Fruit fly (Drosophila melanogaster): ENCODE results near the gene CG13398.

CG13398 gene

DNA sequence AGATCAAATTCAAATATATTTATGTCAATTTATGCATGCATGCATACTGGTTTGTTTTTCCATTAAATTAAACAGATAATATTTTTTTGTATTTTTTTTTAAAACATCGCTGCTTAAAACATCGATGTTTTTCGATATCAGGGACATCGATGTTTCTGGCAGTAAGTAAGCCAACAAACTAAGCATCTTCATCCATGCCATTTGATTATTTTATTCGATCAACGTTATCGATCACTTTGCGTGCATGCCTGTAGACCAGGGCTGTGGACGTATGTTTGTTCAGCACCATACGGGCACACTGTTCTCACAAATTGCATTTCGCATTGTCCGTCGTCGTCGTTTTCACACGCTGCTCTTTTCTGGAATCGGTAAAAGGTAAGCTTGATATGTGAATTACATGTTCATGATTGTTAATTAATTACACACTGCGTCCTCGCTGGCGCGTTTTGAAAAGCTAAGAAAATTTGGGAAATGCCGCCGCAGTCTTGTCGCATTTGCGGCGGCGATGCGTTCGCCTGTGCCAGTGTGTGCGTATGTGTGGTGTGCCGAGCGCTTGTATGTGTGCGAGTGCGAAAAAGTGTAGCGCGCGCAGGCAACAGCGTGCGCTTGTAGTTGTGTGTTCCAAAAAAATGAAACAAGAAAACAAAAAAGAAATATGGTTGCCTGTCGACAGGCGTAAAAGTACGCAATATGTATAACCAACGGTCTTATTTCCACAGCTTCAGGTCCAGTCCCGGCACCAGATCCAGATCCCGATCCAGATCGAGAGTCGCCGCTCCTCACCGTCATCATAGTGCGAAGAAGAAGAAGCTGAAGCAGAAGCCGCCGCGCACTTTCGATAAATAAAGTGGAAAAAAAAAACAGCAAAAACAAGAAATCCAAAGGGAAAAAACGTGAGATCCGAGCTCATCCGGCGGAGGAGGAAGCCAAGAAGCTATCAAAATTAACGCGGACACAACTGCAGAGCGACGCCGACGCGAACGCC is 11.5 kb downstream of the CG13398 start, which contains the start of gene emb:
Gene emb, plus strand, starts transcription at position 288 of the 985 bp plus-strand sequence.
- TF ChIP-seq fu2 (GFP tag; optimal IDR thresholded peaks at IDR 0.05) (peak; percentile 64), CG10274 (GFP tag; optimal IDR thresholded peaks at IDR 0.05) (no peak), pnt (GFP tag; optimal IDR thresholded peaks at IDR 0.05) (no peak), BtbVII (GFP tag; optimal IDR thresholded peaks at IDR 0.05) (no peak), HLH4C (GFP tag; IDR thresholded peaks at IDR 0.05; ENCODE audit: partially characterized antibody) (peak; percentile 100), CG8089 (GFP tag; optimal IDR thresholded peaks at IDR 0.05) (peak; percentile 43), Hr39 (optimal IDR thresholded peaks at IDR 0.05) (no peak), slou (GFP tag; optimal IDR thresholded peaks at IDR 0.05) (peak; percentile 2), CG11247 (GFP tag; IDR thresholded peaks at IDR 0.05) (peak; percentile 37; the same call in 1 of the 2 replicates), Gug (GFP tag; IDR thresholded peaks at IDR 0.05) (no peak), zfh1 (GFP tag; IDR thresholded peaks at IDR 0.05) (peak; percentile 36; the same call in 1 of the 3 replicates), Hmr (GFP tag; optimal IDR thresholded peaks at IDR 0.05) (peak; percentile 80), trh (GFP tag; optimal IDR thresholded peaks at IDR 0.05) (no peak), cas (GFP tag; IDR thresholded peaks at IDR 0.05) (peak; percentile 18; the same call in 1 of the 2 replicates), Meics (GFP tag; optimal IDR thresholded peaks at IDR 0.05) (peak; percentile 45), disco-r (GFP tag; optimal IDR thresholded peaks at IDR 0.05) (peak; percentile 34), Fer1 (GFP tag; optimal IDR thresholded peaks at IDR 0.05) (no peak), CG18599 (GFP tag; optimal IDR thresholded peaks at IDR 0.05) (no peak), sc (optimal IDR thresholded peaks at IDR 0.05) (no peak), sc (GFP tag; optimal IDR thresholded peaks at IDR 0.05) (no peak), CG11398 (GFP tag; optimal IDR thresholded peaks at IDR 0.05) (no peak), Kr (GFP tag; optimal IDR thresholded peaks at IDR 0.05) (no peak), CG18764 (GFP tag; optimal IDR thresholded peaks at IDR 0.05) (peak; percentile 29), sim (GFP tag; IDR thresholded peaks at IDR 0.05) (no peak), eyg (GFP tag; optimal IDR thresholded peaks at IDR 0.05) (peak; percentile 29), nerfin-2 (GFP tag; IDR thresholded peaks at IDR 0.05; ENCODE audit: partially characterized antibody) (peak; percentile 100), CG14014 (GFP tag; IDR thresholded peaks at IDR 0.05) (0 out of 2 replicates have a peak, but pooled peaks have one; percentile 19), btn (GFP tag; optimal IDR thresholded peaks at IDR 0.05) (no peak), MESR4 (GFP tag; optimal IDR thresholded peaks at IDR 0.05) (peak; percentile 95), z (GFP tag; IDR thresholded peaks at IDR 0.05) (no peak), repo (GFP tag; optimal IDR thresholded peaks at IDR 0.05) (peak; percentile 19), vfl (GFP tag; optimal IDR thresholded peaks at IDR 0.05) (peak; percentile 34), ac (GFP tag; optimal IDR thresholded peaks at IDR 0.05) (no peak), CG17612 (GFP tag; IDR thresholded peaks at IDR 0.05) (no peak), jing (GFP tag; optimal IDR thresholded peaks at IDR 0.05) (no peak), pum (GFP tag; optimal IDR thresholded peaks at IDR 0.05) (peak; percentile 21), unpg (GFP tag; optimal IDR thresholded peaks at IDR 0.05) (no peak), Vsx1 (GFP tag; optimal IDR thresholded peaks at IDR 0.05) (no peak), CG11456 (GFP tag; IDR thresholded peaks at IDR 0.05) (peak; percentile 26; the same call in 2 of the 3 replicates), CoRest (tag; optimal IDR thresholded peaks at IDR 0.05) (no peak), stwl (tag; optimal IDR thresholded peaks at IDR 0.05) (peak; percentile 98), pan (optimal IDR thresholded peaks at IDR 0.05) (no peak), pan (GFP tag; optimal IDR thresholded peaks at IDR 0.05 in 1 of 2, IDR thresholded peaks at IDR 0.05 in 1 of 2) (peak in 1 of 2 experiments; percentile 42), Fer3 (tag; optimal IDR thresholded peaks at IDR 0.05) (peak; percentile 30), CG9817 (tag; optimal IDR thresholded peaks at IDR 0.05) (peak; percentile 29), CG17359 (tag; optimal IDR thresholded peaks at IDR 0.05) (peak; percentile 19), Sry-δ (GFP tag; optimal IDR thresholded peaks at IDR 0.05) (peak; percentile 89), CG13123 (GFP tag; optimal IDR thresholded peaks at IDR 0.05) (no peak), CG3847 (GFP tag; IDR thresholded peaks at IDR 0.05) (peak; percentile 59)

Data from whole organism, embryonic.